Fruit fly (Drosophila melanogaster) whole organism, pupa: Measurements from ENCODE around the gene NimB5.

ENCODE experiments used
- CG10348 ChIP-seq: fragments of 200-800 bp; sonication (Bioruptor generic); IDR thresholded peaks from 2 replicates; pipeline ENCODE4 v1.3.6; 2022; ENCODE audit warnings: missing biosample characterization, missing genetic modification characterization
- CG12605 ChIP-seq: fragments of 200-800 bp; sonication (Bioruptor generic); IDR thresholded peaks from 2 replicates; pipeline ENCODE4 v1.3.6; 2022; ENCODE audit warnings: missing biosample characterization, missing genetic modification characterization
- CG14655 ChIP-seq: fragments of 200-800 bp; sonication (Bioruptor generic); optimal IDR thresholded peaks from 3 replicates; lab custom pipeline; 2017; ENCODE audit warnings: mild to moderate bottlenecking, missing biosample characterization, missing genetic modification reagents, missing genetic modification characterization
- CG17806 ChIP-seq: fragments of 200-800 bp; sonication (Bioruptor generic); optimal IDR thresholded peaks from 2 replicates; lab custom pipeline; 2018; ENCODE audit warnings: missing biosample characterization, mild to moderate bottlenecking, missing genetic modification characterization, moderate library complexity
- CG34367 ChIP-seq: fragments of 200-800 bp; sonication (Bioruptor generic); optimal IDR thresholded peaks from 2 replicates; lab custom pipeline; 2018; ENCODE audit warnings: missing biosample characterization, mild to moderate bottlenecking, missing genetic modification characterization
- CG8301 ChIP-seq: fragments of 200-800 bp; sonication (Bioruptor generic); optimal IDR thresholded peaks from 2 replicates; lab custom pipeline; 2018; ENCODE audit warnings: missing biosample characterization, mild to moderate bottlenecking, missing genetic modification characterization
- CG9948 ChIP-seq: fragments of 200-800 bp; sonication (Bioruptor generic); optimal IDR thresholded peaks from 2 replicates; lab custom pipeline; 2018; ENCODE audit warnings: missing biosample characterization, mild to moderate bottlenecking, missing genetic modification characterization, moderate library complexity
- EcR ChIP-seq: fragments of 200-800 bp; sonication (Bioruptor generic); optimal IDR thresholded peaks from 3 replicates; lab custom pipeline; 2019; ENCODE audit warnings: missing biosample characterization, missing genetic modification characterization, mild to moderate bottlenecking, moderate library complexity, missing genetic modification reagents
- Ets98B ChIP-seq: fragments of 200-800 bp; sonication (Bioruptor generic); IDR thresholded peaks from 2 replicates; pipeline ENCODE4 v1.3.6; 2022; ENCODE audit warnings: missing biosample characterization, missing genetic modification characterization
- Pif1B ChIP-seq: fragments of 200-800 bp; sonication (Bioruptor generic); optimal IDR thresholded peaks from 3 replicates; lab custom pipeline; 2016; ENCODE audit warnings: missing biosample characterization, missing genetic modification characterization
- Snoo ChIP-seq: fragments of 200-800 bp; sonication (Bioruptor generic); optimal IDR thresholded peaks from 3 replicates; lab custom pipeline; 2017; ENCODE audit warnings: missing biosample characterization, mild to moderate bottlenecking, missing genetic modification characterization, inconsistent platforms
- fd96Ca ChIP-seq: fragments of 200-800 bp; sonication (Bioruptor generic); IDR thresholded peaks from 3 replicates; pipeline ENCODE4 v1.3.6; 2022; ENCODE audit warnings: missing biosample characterization, missing genetic modification characterization
- rn ChIP-seq: fragments of 200-800 bp; sonication (Bioruptor generic); IDR thresholded peaks from 2 replicates; pipeline ENCODE4 v1.3.6; 2022; ENCODE audit warnings: missing biosample characterization, missing genetic modification characterization

DNA sequence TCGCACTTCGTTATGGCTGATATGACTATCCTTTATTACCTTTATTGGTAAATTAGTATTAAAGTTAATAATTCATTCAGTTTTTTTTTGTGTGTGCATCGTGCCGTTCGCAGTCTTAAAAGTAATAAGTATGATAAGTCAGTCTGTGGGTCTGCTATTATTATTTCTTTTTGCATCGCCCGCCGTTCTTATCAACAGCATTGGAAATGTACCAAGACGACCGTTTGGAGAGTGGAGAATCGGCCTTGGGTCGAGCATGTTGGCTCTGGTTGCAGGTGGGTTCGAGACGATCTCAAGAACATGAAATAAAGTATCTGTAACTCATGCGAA, 50.5 kb downstream of the NimB5 start:
- TF ChIP-seq fd96Ca: no peak
- TF ChIP-seq Ets98B (GFP tag; lab: Robert Waterston, UW): no peak
- no peak for TF ChIP-seq CG34367 (tag; lab: Kevin White, UChicago)
- TF ChIP-seq Pif1B (GFP tag; lab: Kevin White, UChicago): no peak
- TF ChIP-seq EcR (GFP tag; lab: Kevin White, UChicago): no peak
- no peak for TF ChIP-seq CG14655
- no peak for TF ChIP-seq CG10348 (GFP tag; lab: Robert Waterston, UW)
- no peak for TF ChIP-seq Snoo (tag; lab: Kevin White, UChicago)
- TF ChIP-seq CG9948: no peak
- no peak for TF ChIP-seq rn
- TF ChIP-seq CG17806 (tag; lab: Kevin White, UChicago): no peak
- no peak for TF ChIP-seq CG12605 (GFP tag; lab: Robert Waterston, UW)
- no peak for TF ChIP-seq CG8301
